Worm (Caenorhabditis elegans) whole organism, L4/young adult: Measurements from ENCODE around the gene srh-182.

Source experiments
- W03F9.2 ChIP-seq: fragments of 150-350 bp; optimal IDR thresholded peaks from 2 replicates; lab custom pipeline; 2014; ENCODE audit warnings: missing biosample characterization, missing genetic modification characterization
- dao-5 ChIP-seq: sonication (generic microtip); optimal IDR thresholded peaks from 2 replicates; lab custom pipeline; 2016; ENCODE audit warnings: missing genotype, missing genetic modification characterization, moderate library complexity, missing compliant biosample characterization
- him-1 ChIP-seq: sonication (generic microtip); optimal IDR thresholded peaks from 2 replicates; lab custom pipeline; 2016; ENCODE audit warnings: missing genotype, missing genetic modification reagents, missing genetic modification characterization, missing compliant biosample characterization

The srh-182 gene

DNA sequence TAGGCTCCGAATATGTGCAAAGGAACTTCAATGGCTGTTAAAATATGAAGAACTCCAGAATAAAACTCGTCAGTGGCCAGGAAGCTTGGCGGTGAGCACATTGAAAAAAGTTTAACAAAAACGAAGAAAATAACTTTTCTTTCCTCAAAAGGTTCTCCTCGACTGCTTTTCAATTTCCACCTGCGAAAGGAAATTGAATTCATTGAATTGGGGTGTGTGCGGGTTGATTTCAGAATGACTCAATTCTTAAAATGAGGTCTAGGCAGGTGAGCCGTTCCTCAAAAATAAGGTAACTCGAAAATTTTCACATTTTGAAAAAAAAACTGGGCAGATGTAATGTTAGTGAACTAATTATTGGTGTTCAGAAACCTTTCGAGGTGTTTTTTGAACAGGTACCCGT lies at the start of gene srh-182:
TSS of gene srh-182 (minus strand) at position 101 of the 400 bp plus-strand sequence.
- TF ChIP-seq him-1 (tag; lab: Kevin White, UChicago), result no peak
- TF ChIP-seq W03F9.2, result no peak
- no peak for TF ChIP-seq dao-5 (tag; lab: Kevin White, UChicago)

ce11 chrV:18516496-18516895 lies 43.2 kb upstream of the srh-182 start, which contains the start of gene hmit-1.1:
Gene hmit-1.1 (plus strand): TSS chrV:18516789.
- TF ChIP-seq dao-5 (tag; lab: Kevin White, UChicago), result no peak

DNA sequence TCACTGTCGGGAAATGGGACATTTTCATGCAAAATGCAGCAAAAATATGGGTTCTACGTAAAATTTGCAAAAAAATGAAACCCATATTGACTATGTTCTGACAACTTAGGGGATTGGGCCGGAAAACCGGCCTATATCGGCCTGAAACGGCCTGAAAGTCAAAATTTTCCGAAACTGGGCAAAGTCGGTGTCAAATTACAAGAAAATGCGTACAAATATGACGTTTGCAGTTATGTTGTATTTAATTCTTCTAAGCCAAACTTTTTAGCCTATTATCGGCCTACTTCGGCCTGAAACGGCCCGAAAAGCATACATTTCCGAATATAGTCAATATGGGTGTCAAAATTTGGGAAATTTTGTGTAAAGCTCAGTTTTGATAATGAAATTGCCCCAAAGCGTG lies 38.5 kb upstream of the srh-182 start:
- TF ChIP-seq him-1 (tag; lab: Kevin White, UChicago) (no peak), dao-5 (tag; lab: Kevin White, UChicago) (no peak), W03F9.2 (no peak)

DNA sequence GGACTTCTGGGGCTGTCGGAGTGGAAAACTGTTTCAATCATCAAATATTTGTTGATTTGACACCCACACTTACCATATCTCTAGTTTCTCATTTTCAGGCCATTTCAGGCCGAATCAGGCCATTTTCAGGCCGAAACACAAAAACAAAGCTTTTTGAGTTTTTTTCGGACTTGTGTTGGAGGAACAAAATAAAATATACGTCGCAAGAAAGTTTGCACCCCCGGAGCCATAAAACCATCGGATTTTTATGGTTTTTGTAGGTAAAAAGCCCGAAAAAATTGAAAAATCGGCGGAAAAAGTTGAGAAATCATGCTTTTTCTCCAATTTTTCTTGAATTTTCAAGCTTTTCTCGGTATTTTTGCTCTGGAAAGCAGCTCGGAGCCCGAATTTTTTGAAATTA lies 35.2 kb upstream of the srh-182 start, which contains the start of gene Y51A2D.1:
TSS of gene Y51A2D.1 (plus strand) at position 301 of the 400 bp plus-strand sequence.
- TF ChIP-seq him-1 (tag; lab: Kevin White, UChicago) (no peak), W03F9.2 (no peak), dao-5 (tag; lab: Kevin White, UChicago) (no peak)

- TF ChIP-seq dao-5 (tag; lab: Kevin White, UChicago) (no peak), him-1 (tag; lab: Kevin White, UChicago) (no peak), W03F9.2 (no peak)
These were observed 33.5 kb upstream of the srh-182 start for ce11 chrV:18506772-18507171.

ce11 chrV:18504610-18505009 lies 31.3 kb upstream of the srh-182 start:
- TF ChIP-seq him-1 (tag; lab: Kevin White, UChicago) (no peak), W03F9.2 (no peak), dao-5 (tag; lab: Kevin White, UChicago) (no peak)

DNA sequence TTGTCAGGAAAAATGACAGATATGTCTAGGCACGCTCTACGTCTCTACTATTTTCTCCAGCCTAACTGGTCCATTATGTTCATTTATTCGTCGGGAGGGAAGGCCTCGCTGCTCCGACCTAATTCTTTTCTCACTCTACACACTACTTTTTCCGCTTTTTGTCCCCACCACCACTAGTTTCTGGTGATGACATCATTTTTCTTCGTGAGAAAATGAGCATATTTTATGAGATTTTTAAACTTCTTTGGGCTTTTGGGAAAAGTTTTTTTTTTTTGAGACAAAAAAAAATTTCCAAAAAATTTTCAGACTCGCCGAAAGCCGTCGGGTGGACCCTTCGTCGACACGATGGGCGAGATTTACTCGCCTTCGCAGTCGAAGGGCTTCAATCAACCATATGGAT lies 18.6 kb upstream of the srh-182 start, which contains the start of gene slo-1:
TSS of gene slo-1 (plus strand) at position 301 of the 400 bp plus-strand sequence.
- TF ChIP-seq dao-5 (tag; lab: Kevin White, UChicago) (no peak), him-1 (tag; lab: Kevin White, UChicago) (no peak), W03F9.2 (no peak)

ce11 chrV:18490284-18490832 lies 17.0 kb upstream of the srh-182 start:
- TF ChIP-seq dao-5 (tag; lab: Kevin White, UChicago), result no peak
- TF ChIP-seq him-1 (tag; lab: Kevin White, UChicago), result peak; percentile 81

DNA sequence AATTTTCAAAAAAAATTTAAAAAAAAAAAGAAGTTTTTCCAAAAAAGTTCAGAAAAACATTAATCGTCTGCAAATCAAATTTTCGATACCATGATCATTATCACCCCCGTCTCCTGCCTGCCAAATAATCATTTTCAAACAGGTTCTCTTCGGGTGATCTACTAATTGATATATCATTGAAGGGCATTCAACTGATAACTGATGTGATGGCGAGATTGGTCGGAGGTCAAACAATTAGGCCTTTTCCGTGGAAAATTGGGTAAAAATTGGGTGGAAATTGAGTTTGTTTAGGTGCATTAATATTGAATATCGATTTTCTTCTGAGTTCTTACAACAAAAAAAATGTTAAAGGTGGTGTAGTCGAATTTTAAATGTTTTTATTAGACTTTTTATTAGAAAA lies 13.8 kb upstream of the srh-182 start, which contains the start of gene Y51A2D.18:
TSS of gene Y51A2D.18 (minus strand) at position 101 of the 400 bp plus-strand sequence.
- TF ChIP-seq dao-5 (tag; lab: Kevin White, UChicago) (no peak), him-1 (tag; lab: Kevin White, UChicago) (no peak), W03F9.2 (no peak)

DNA sequence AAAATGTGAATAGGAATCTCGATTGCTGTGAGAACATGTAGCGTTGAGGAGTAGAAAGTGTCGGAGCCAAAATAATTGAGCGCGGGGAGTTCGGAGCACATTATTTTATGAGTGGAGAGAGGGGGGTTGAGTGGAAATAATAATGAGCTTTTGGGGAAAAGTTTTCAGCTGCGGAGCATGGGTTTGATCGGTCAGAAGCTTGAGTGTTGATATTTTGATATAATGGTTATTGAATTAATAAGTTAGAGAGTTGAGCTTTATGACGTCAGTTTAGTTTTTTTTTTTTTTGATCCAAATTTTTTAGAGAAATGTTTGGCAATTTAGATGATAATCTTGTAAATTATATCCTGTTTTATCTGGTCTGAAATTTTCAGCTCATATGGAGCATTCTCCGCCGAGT lies 6.9 kb upstream of the srh-182 start, which contains the start of gene srh-178:
TSS of gene srh-178 (minus strand) at position 101 of the 400 bp plus-strand sequence.
- TF ChIP-seq dao-5 (tag; lab: Kevin White, UChicago) (no peak), W03F9.2 (no peak)

DNA sequence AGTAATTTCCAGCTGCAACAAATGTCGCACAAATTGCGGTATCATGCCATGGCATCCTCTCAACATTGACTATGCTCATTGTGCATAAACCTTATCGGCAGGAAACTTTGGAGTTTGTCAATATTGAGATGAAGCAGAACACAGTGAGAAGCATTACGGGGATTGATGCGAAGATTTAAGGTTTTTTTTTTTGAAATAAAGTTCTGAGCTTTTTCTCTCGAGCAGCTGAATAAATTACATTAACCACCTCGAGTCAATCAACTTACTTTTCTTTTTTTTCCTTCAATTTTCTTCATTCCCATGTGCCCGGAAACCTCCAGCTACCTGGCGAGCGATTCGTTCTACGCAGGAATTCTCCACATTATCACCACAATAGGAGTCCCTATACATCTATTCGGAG lies 2.8 kb upstream of the srh-182 start, which contains the start of gene srh-179:
TSS of gene srh-179 (plus strand) at position 301 of the 400 bp plus-strand sequence.
- no peak for TF ChIP-seq W03F9.2
- no peak for TF ChIP-seq dao-5 (tag; lab: Kevin White, UChicago)
- no peak for TF ChIP-seq him-1 (tag; lab: Kevin White, UChicago)

ce11 chrV:18474223-18474622 lies 908 bp upstream of the srh-182 start, which contains the start of gene srh-181:
Gene srh-181 (plus strand): TSS chrV:18474523.
- TF ChIP-seq him-1 (tag; lab: Kevin White, UChicago), result no peak
- TF ChIP-seq dao-5 (tag; lab: Kevin White, UChicago), result no peak
- no peak for TF ChIP-seq W03F9.2

- TF ChIP-seq dao-5 (tag; lab: Kevin White, UChicago), result no peak
- TF ChIP-seq W03F9.2, result no peak
- no peak for TF ChIP-seq him-1 (tag; lab: Kevin White, UChicago)
These were observed 5.2 kb downstream of the srh-182 start, which contains the start of gene ZK228.13 for ce11 chrV:18468097-18468496. Gene ZK228.13 (minus strand): TSS chrV:18468197.

DNA sequence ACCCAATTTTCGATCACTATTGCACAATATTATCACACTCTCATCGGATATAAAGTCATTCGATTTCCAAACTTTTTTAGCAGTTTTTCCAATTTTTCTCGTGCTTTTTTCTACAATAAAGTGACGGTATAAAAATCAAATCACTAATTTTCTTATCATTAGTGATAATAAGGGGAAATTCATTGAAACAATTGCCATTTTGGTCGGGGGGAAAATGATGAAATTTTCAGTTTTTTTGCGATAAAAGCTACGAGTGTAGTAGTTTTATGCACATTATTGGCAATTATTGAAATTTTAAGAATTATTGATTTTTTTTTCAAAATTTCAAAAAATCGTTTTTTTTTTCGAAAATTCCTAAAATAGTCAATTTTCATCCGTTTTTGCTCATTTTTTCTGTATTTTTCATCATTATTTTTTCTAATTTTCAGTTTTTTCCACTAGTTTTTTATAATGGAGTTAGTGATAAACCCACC lies 10.9 kb downstream of the srh-182 start, which contains the start of gene ZK228.4:
TSS of gene ZK228.4 (plus strand) at position 423 of the 473 bp plus-strand sequence.
- TF ChIP-seq dao-5 (tag; lab: Kevin White, UChicago) (no peak), W03F9.2 (no peak), him-1 (tag; lab: Kevin White, UChicago) (no peak)
